Fruit fly (Drosophila melanogaster): ENCODE data around the gene Sox21a.

DNA sequence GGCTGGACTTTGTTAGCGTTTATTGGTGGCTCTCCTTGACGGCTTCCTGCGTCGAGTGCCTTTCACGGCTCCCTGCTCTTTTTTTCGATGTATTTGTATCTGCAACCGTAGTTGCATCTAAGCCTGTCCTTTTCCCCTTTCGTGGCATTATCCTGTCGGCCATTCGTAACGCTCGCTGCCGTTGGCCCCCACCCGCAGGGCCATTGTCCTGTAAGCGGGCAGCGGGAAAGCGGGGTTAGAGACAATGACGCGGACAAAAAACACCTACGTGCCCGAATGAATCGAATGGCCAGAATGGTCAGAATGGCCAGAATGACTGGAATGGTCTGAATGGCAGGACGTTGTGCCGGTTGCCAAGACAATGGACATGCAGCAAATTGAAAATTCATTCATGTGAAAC is 27.6 kb upstream of the Sox21a start:
- TF ChIP-seq CG7101 (tag; optimal IDR thresholded peaks at IDR 0.05), result no peak
- no peak for TF ChIP-seq CG1620 (GFP tag; optimal IDR thresholded peaks at IDR 0.05)
- TF ChIP-seq CG11617 (GFP tag; optimal IDR thresholded peaks at IDR 0.05), result no peak
- TF ChIP-seq tj (GFP tag; optimal IDR thresholded peaks at IDR 0.05), result no peak
- TF ChIP-seq Hr96 (GFP tag; optimal IDR thresholded peaks at IDR 0.05), result no peak
- no peak for TF ChIP-seq CG33017 (tag; optimal IDR thresholded peaks at IDR 0.05)
- TF ChIP-seq CG14711 (tag; optimal IDR thresholded peaks at IDR 0.05), result no peak
- TF ChIP-seq bab1 (GFP tag; optimal IDR thresholded peaks at IDR 0.05), result no peak
- TF ChIP-seq Crg-1 (GFP tag; optimal IDR thresholded peaks at IDR 0.05), result no peak
